Fruit fly (Drosophila melanogaster): ENCODE results near the gene CCT3.

DNA sequence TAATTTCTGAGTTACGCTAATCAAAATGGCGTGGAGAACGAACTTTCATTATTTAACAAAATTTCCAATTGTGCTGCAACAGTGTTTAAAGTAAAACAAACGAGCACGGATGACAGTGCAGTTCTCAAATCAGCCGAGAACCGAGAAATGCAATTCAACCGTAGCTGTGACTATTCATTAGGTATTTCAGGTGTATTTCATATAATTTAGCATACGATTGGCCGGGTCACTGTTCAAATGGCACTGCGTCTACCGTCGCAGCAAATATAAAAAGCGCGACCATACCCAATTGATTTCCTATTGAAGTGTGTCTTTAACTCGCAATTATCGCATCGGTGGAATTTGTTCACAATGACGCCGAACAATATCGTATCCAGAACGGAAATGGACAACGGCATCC, 26.9 kb upstream of the CCT3 start, which contains the start of gene CG14893:
- no peak for TF ChIP-seq CG8478 (optimal IDR thresholded peaks at IDR 0.05)
- TF ChIP-seq CTCF (optimal IDR thresholded peaks at IDR 0.05): no peak

Measured in S2 (cell line).